Fruit fly (Drosophila melanogaster): ENCODE results near the gene nSMase.
A peak's percentile ranks its signal among the peaks of the same experiment; 100 is the strongest.

Gene nSMase

dm6 chr3L:3248714-3249663 lies 30.0 kb downstream of the nSMase start (continued):
- TF ChIP-seq CrebA (GFP tag; optimal IDR thresholded peaks at IDR 0.05; ENCODE audit: borderline replicate concordance), result peak; percentile 91
- TF ChIP-seq Abd-B (GFP tag; optimal IDR thresholded peaks at IDR 0.05), result no peak
- peak; percentile 98 for TF ChIP-seq fru (GFP tag; optimal IDR thresholded peaks at IDR 0.05)
- peak; percentile 99 for TF ChIP-seq Sp1 (GFP tag; optimal IDR thresholded peaks at IDR 0.05)
- peak; percentile 99 for TF ChIP-seq OdsH (GFP tag; optimal IDR thresholded peaks at IDR 0.05)
- no peak for TF ChIP-seq lola (GFP tag; optimal IDR thresholded peaks at IDR 0.05)
- no peak for TF ChIP-seq pan (optimal IDR thresholded peaks at IDR 0.05)
- peak; percentile 92 for TF ChIP-seq Hnf4 (GFP tag; optimal IDR thresholded peaks at IDR 0.05)

- TF ChIP-seq jim (GFP tag; optimal IDR thresholded peaks at IDR 0.05) (no peak), GATAd (GFP tag; optimal IDR thresholded peaks at IDR 0.05) (no peak), br (GFP tag; optimal IDR thresholded peaks at IDR 0.05) (no peak), Hr83 (GFP tag; optimal IDR thresholded peaks at IDR 0.05; ENCODE audit: poor library complexity, severe bottlenecking) (peak; percentile 82)
These were observed 30.7 kb downstream of the nSMase start for dm6 chr3L:3249664-3249996.

- TF ChIP-seq GATAd (GFP tag; optimal IDR thresholded peaks at IDR 0.05) (no peak), dl (GFP tag; optimal IDR thresholded peaks at IDR 0.05; ENCODE audit: insufficient read depth in 1 of 2, partially characterized antibody in 2 of 2) (no peak), Myc (optimal IDR thresholded peaks at IDR 0.05) (no peak), Mio (GFP tag; optimal IDR thresholded peaks at IDR 0.05) (no peak), ey (GFP tag; optimal IDR thresholded peaks at IDR 0.05) (no peak), psq (GFP tag; optimal IDR thresholded peaks at IDR 0.05) (peak; percentile 19), Hr83 (GFP tag; optimal IDR thresholded peaks at IDR 0.05; ENCODE audit: poor library complexity, severe bottlenecking) (peak; percentile 79), Sp1 (GFP tag; optimal IDR thresholded peaks at IDR 0.05) (no peak), rgr (GFP tag; optimal IDR thresholded peaks at IDR 0.05) (peak; percentile 27), woc (GFP tag; optimal IDR thresholded peaks at IDR 0.05) (no peak), usp (GFP tag; optimal IDR thresholded peaks at IDR 0.05) (no peak), HLH106 (tag; optimal IDR thresholded peaks at IDR 0.05) (peak; percentile 27), Dif (GFP tag; optimal IDR thresholded peaks at IDR 0.05; ENCODE audit: partially characterized antibody) (peak; percentile 15), N (GFP tag; optimal IDR thresholded peaks at IDR 0.05) (no peak), sv (GFP tag; optimal IDR thresholded peaks at IDR 0.05) (peak; percentile 97), Dfd (GFP tag; optimal IDR thresholded peaks at IDR 0.05) (no peak), br (GFP tag; optimal IDR thresholded peaks at IDR 0.05) (no peak), CG32264 (GFP tag; optimal IDR thresholded peaks at IDR 0.05) (no peak), Vsx2 (GFP tag; optimal IDR thresholded peaks at IDR 0.05; ENCODE audit: partially characterized antibody) (no peak), jim (GFP tag; optimal IDR thresholded peaks at IDR 0.05) (no peak), sage (GFP tag; optimal IDR thresholded peaks at IDR 0.05) (no peak), Rel (GFP tag; optimal IDR thresholded peaks at IDR 0.05) (no peak), Rel (tag; optimal IDR thresholded peaks at IDR 0.05) (no peak), brk (GFP tag; optimal IDR thresholded peaks at IDR 0.05) (peak; percentile 36), fru (GFP tag; optimal IDR thresholded peaks at IDR 0.05) (no peak), OdsH (GFP tag; optimal IDR thresholded peaks at IDR 0.05) (peak; percentile 49), CG9705 (GFP tag; optimal IDR thresholded peaks at IDR 0.05) (no peak), tai (GFP tag; optimal IDR thresholded peaks at IDR 0.05) (peak; percentile 53), Hnf4 (GFP tag; optimal IDR thresholded peaks at IDR 0.05) (peak; percentile 46), dsf (GFP tag; optimal IDR thresholded peaks at IDR 0.05; ENCODE audit: borderline replicate concordance) (no peak), lola (GFP tag; optimal IDR thresholded peaks at IDR 0.05) (no peak), dmrt93B (GFP tag; optimal IDR thresholded peaks at IDR 0.05) (peak; percentile 2), Jra (GFP tag; optimal IDR thresholded peaks at IDR 0.05) (no peak), CrebA (GFP tag; optimal IDR thresholded peaks at IDR 0.05; ENCODE audit: borderline replicate concordance) (no peak), Hr78 (GFP tag; optimal IDR thresholded peaks at IDR 0.05) (no peak), pan (optimal IDR thresholded peaks at IDR 0.05) (no peak), foxo (GFP tag; optimal IDR thresholded peaks at IDR 0.05) (peak in 1 of 2 experiments; percentile 57), h (GFP tag; optimal IDR thresholded peaks at IDR 0.05) (no peak), Abd-B (GFP tag; optimal IDR thresholded peaks at IDR 0.05) (no peak)
These were observed 31.2 kb downstream of the nSMase start for dm6 chr3L:3249997-3250774.
